Fruit fly (Drosophila melanogaster) whole organism, embryonic: ENCODE data around the gene CG3726.

ENCODE experiments used
- BtbVII ChIP-seq: fragments of 200-800 bp; sonication (Bioruptor generic); optimal IDR thresholded peaks from 3 replicates; lab custom pipeline; 2017; ENCODE audit warnings: missing biosample characterization, mild to moderate bottlenecking, missing genetic modification characterization
- Bteb2 ChIP-seq: fragments of 200-800 bp; sonication (Bioruptor generic); optimal IDR thresholded peaks from 2 replicates; lab custom pipeline; 2016; ENCODE audit warnings: missing biosample characterization, missing genetic modification characterization
- CG10209 ChIP-seq: fragments of 200-800 bp; sonication (Bioruptor generic); optimal IDR thresholded peaks from 3 replicates; lab custom pipeline; 2017; ENCODE audit warnings: missing biosample characterization, mild to moderate bottlenecking, missing genetic modification characterization, missing genetic modification reagents
- CG12391 ChIP-seq: fragments of 200-800 bp; sonication (Bioruptor generic); optimal IDR thresholded peaks from 3 replicates; lab custom pipeline; 2018; ENCODE audit warnings: missing biosample characterization, mild to moderate bottlenecking, missing genetic modification characterization, moderate library complexity
- CG14441 ChIP-seq: fragments of 200-800 bp; sonication (Bioruptor generic); IDR thresholded peaks from 2 replicates; pipeline ENCODE4 v1.3.6; 2022; ENCODE audit warnings: missing biosample characterization, missing genetic modification characterization
- CG14860 ChIP-seq: fragments of 200-800 bp; sonication (Bioruptor generic); IDR thresholded peaks from 3 replicates; pipeline ENCODE4 v1.3.6; 2022; ENCODE audit warnings: missing biosample characterization, missing genetic modification characterization; ENCODE audit not compliant: partially characterized antibody
- CG15011 ChIP-seq: fragments of 200-800 bp; sonication (Bioruptor generic); optimal IDR thresholded peaks from 3 replicates; lab custom pipeline; 2018; ENCODE audit warnings: missing biosample characterization, mild to moderate bottlenecking, missing genetic modification characterization
- CG17359 ChIP-seq: fragments of 200-800 bp; sonication (Bioruptor generic); optimal IDR thresholded peaks from 3 replicates; lab custom pipeline; 2018; ENCODE audit warnings: missing biosample characterization, mild to moderate bottlenecking, missing genetic modification characterization, moderate library complexity
- CG17829 ChIP-seq: fragments of 200-800 bp; optimal IDR thresholded peaks from 2 replicates; lab custom pipeline; 2019; ENCODE audit warnings: missing biosample characterization, mild to moderate bottlenecking, missing genetic modification characterization, moderate library complexity
- CG18011 ChIP-seq: fragments of 200-800 bp; sonication (Bioruptor generic); optimal IDR thresholded peaks from 2 replicates; lab custom pipeline; 2017; ENCODE audit warnings: missing biosample characterization, missing genetic modification characterization, mild to moderate bottlenecking, moderate library complexity, missing genotype
- CG31441 ChIP-seq: fragments of 200-800 bp; sonication (Bioruptor generic); IDR thresholded peaks from 2 replicates; pipeline ENCODE4 v1.3.6; 2022; ENCODE audit warnings: missing biosample characterization, missing genetic modification characterization
- CG32532 ChIP-seq: fragments of 200-800 bp; sonication (Bioruptor generic); IDR thresholded peaks from 2 replicates; pipeline ENCODE4 v1.3.6; 2022; ENCODE audit warnings: missing biosample characterization, missing genetic modification characterization
- CG32772 ChIP-seq: fragments of 200-800 bp; sonication (Bioruptor generic); IDR thresholded peaks from 2 replicates; pipeline ENCODE4 v1.3.6; 2022; ENCODE audit warnings: missing biosample characterization, missing genetic modification characterization
- CG34422 ChIP-seq: fragments of 200-800 bp; sonication (Bioruptor generic); IDR thresholded peaks from 3 replicates; pipeline ENCODE4 v1.3.6; 2022; ENCODE audit warnings: missing biosample characterization, missing genetic modification characterization
- CG4404 ChIP-seq: fragments of 200-800 bp; sonication (Bioruptor generic); IDR thresholded peaks from 2 replicates; pipeline ENCODE4 v1.3.6; 2022; ENCODE audit warnings: missing biosample characterization, missing genetic modification characterization
- CG6689 ChIP-seq: fragments of 200-800 bp; sonication (Bioruptor generic); IDR thresholded peaks from 2 replicates; pipeline ENCODE4 v1.3.6; 2022; ENCODE audit warnings: missing biosample characterization, missing genetic modification characterization
- CG7556 ChIP-seq: fragments of 200-800 bp; sonication (Bioruptor generic); optimal IDR thresholded peaks from 2 replicates; lab custom pipeline; 2017; ENCODE audit warnings: missing biosample characterization, mild to moderate bottlenecking, missing genetic modification characterization
- CG9797 ChIP-seq: fragments of 200-800 bp; sonication (Bioruptor generic); optimal IDR thresholded peaks from 3 replicates; lab custom pipeline; 2018; ENCODE audit warnings: missing biosample characterization, mild to moderate bottlenecking, missing genetic modification characterization
- D19B ChIP-seq: fragments of 200-800 bp; sonication (Bioruptor generic); optimal IDR thresholded peaks from 2 replicates; lab custom pipeline; 2017; ENCODE audit warnings: missing biosample characterization, mild to moderate bottlenecking, missing genetic modification characterization
- E2f2 ChIP-seq: fragments of 200-800 bp; sonication (Bioruptor generic); IDR thresholded peaks from 2 replicates; pipeline ENCODE4 v1.3.6; 2022; ENCODE audit warnings: missing biosample characterization, missing genetic modification characterization
- Ets65A ChIP-seq: fragments of 200-800 bp; sonication (Bioruptor generic); peaks from one replicate; lab custom pipeline; 2016; ENCODE audit warnings: missing biosample characterization, missing genetic modification characterization
- Ets97D ChIP-seq: fragments of 200-800 bp; sonication (Bioruptor generic); optimal IDR thresholded peaks from 3 replicates; lab custom pipeline; 2016; ENCODE audit warnings: missing biosample characterization, missing genetic modification characterization
- H15 ChIP-seq: fragments of 200-800 bp; sonication (Bioruptor generic); IDR thresholded peaks from 3 replicates; pipeline ENCODE4 v1.3.6; 2022; ENCODE audit warnings: missing biosample characterization, missing genetic modification characterization
- HLH3B ChIP-seq: fragments of 200-800 bp; sonication (Bioruptor generic); IDR thresholded peaks from 2 replicates; pipeline ENCODE4 v1.3.6; 2022; ENCODE audit warnings: missing biosample characterization, missing genetic modification characterization
- Hsf ChIP-seq: fragments of 200-800 bp; sonication (Bioruptor generic); optimal IDR thresholded peaks from 3 replicates; lab custom pipeline; 2016; ENCODE audit warnings: missing biosample characterization, missing genetic modification characterization
- NC2β ChIP-seq: fragments of 200-800 bp; sonication (Bioruptor generic); optimal IDR thresholded peaks from 2 replicates; lab custom pipeline; 2016; ENCODE audit warnings: missing biosample characterization, missing genetic modification characterization
- Optix ChIP-seq: fragments of 200-800 bp; sonication (Bioruptor generic); IDR thresholded peaks from 3 replicates; pipeline ENCODE4 v1.3.6; 2022; ENCODE audit warnings: missing biosample characterization, missing genetic modification characterization
- Scr ChIP-seq: fragments of 200-800 bp; sonication (Bioruptor generic); IDR thresholded peaks from 2 replicates; pipeline ENCODE4 v1.3.6; 2022; ENCODE audit warnings: missing biosample characterization, missing genetic modification characterization; ENCODE audit not compliant: partially characterized antibody
- ato ChIP-seq: fragments of 200-800 bp; sonication (Bioruptor generic); IDR thresholded peaks from 2 replicates; pipeline ENCODE4 v1.3.6; 2022; ENCODE audit warnings: missing biosample characterization, missing genetic modification characterization; ENCODE audit not compliant: partially characterized antibody
- chinmo ChIP-seq: fragments of 200-800 bp; sonication (Bioruptor generic); IDR thresholded peaks from 4 replicates; pipeline ENCODE4 v1.3.6; 2022; ENCODE audit warnings: missing biosample characterization, missing genetic modification characterization; ENCODE audit not compliant: partially characterized antibody
- chn ChIP-seq: fragments of 200-800 bp; sonication (Bioruptor generic); optimal IDR thresholded peaks from 2 replicates; lab custom pipeline; 2016; ENCODE audit warnings: missing biosample characterization, missing genetic modification characterization
- dpn ChIP-seq, 2 experiments: fragments of 200-800 bp; sonication (Bioruptor generic); optimal IDR thresholded peaks; 3 replicates each; lab custom pipeline; 2016; ENCODE audit warnings: missing biosample characterization in 2 of 2, missing genetic modification characterization in 2 of 2
- en ChIP-seq: fragments of 200-800 bp; sonication (Bioruptor generic); optimal IDR thresholded peaks from 2 replicates; lab custom pipeline; 2016; ENCODE audit warnings: missing biosample characterization, missing genetic modification characterization
- hkb ChIP-seq, 2 experiments: fragments of 200-800 bp in 1 of 2; fragments of >200 bp in 1 of 2; sonication (Bioruptor generic) in 1 of 2; IDR thresholded peaks in 1 of 2; optimal IDR thresholded peaks in 1 of 2; 2 replicates each; pipeline versions ENCODE4 v1.3.6 to Lab custom; 2017 to 2022; ENCODE audit warnings: missing biosample characterization in 1 of 2, missing genetic modification characterization in 1 of 2
- inv ChIP-seq: fragments of 200-800 bp; sonication (Bioruptor generic); IDR thresholded peaks from 2 replicates; pipeline ENCODE4 v1.3.6; 2022; ENCODE audit warnings: missing biosample characterization, missing genetic modification characterization; ENCODE audit not compliant: partially characterized antibody
- maf-S ChIP-seq: fragments of 200-800 bp; sonication (Bioruptor generic); optimal IDR thresholded peaks from 2 replicates; lab custom pipeline; 2016; ENCODE audit warnings: missing biosample characterization, missing genetic modification characterization
- mam ChIP-seq: fragments of 200-800 bp; sonication (Bioruptor generic); optimal IDR thresholded peaks from 3 replicates; lab custom pipeline; 2016; ENCODE audit warnings: missing biosample characterization, missing genetic modification characterization
- nerfin-1 ChIP-seq: fragments of 200-800 bp; sonication (Bioruptor generic); optimal IDR thresholded peaks from 3 replicates; lab custom pipeline; 2019; ENCODE audit warnings: missing biosample characterization, mild to moderate bottlenecking, missing genetic modification characterization, moderate library complexity
- pan ChIP-seq, 4 experiments: fragments of >200 bp in 3 of 4; fragments of 200-800 bp in 1 of 4; sonication (Bioruptor generic) in 1 of 4; optimal IDR thresholded peaks in 3 of 4; IDR thresholded peaks in 1 of 4; 2 replicates each; pipeline versions ENCODE4 v1.3.6 to Lab custom; 2017 to 2022; ENCODE audit warnings: missing biosample characterization in 2 of 4, missing genetic modification characterization in 2 of 4, mixed read lengths in 1 of 4
- ranshi ChIP-seq: fragments of 200-800 bp; sonication (Bioruptor generic); IDR thresholded peaks from 2 replicates; pipeline ENCODE4 v1.3.6; 2022; ENCODE audit warnings: missing biosample characterization, missing genetic modification characterization
- scrt ChIP-seq: fragments of 200-800 bp; sonication (Bioruptor generic); optimal IDR thresholded peaks from 2 replicates; lab custom pipeline; 2018; ENCODE audit warnings: missing biosample characterization, mild to moderate bottlenecking, missing genetic modification characterization, moderate library complexity
- tin ChIP-seq: fragments of 200-800 bp; sonication (Bioruptor generic); optimal IDR thresholded peaks from 3 replicates; lab custom pipeline; 2016; ENCODE audit warnings: missing biosample characterization, missing genetic modification characterization
- tll ChIP-seq, 2 experiments: fragments of 200-800 bp in 1 of 2; fragments of >200 bp in 1 of 2; sonication (Bioruptor generic) in 1 of 2; optimal IDR thresholded peaks; 2 replicates each; lab custom pipeline; 2017 to 2019; ENCODE audit warnings: missing biosample characterization in 2 of 2, missing genetic modification characterization in 2 of 2, mild to moderate bottlenecking in 1 of 2, moderate library complexity in 1 of 2
- trh ChIP-seq: fragments of 200-800 bp; sonication (Bioruptor generic); optimal IDR thresholded peaks from 2 replicates; lab custom pipeline; 2016; ENCODE audit warnings: missing biosample characterization, missing genetic modification characterization
- tup ChIP-seq: fragments of 200-800 bp; sonication (Bioruptor generic); optimal IDR thresholded peaks from 2 replicates; lab custom pipeline; 2016; ENCODE audit warnings: missing biosample characterization, mild to moderate bottlenecking, missing genetic modification characterization, moderate library complexity
- zen ChIP-seq: fragments of 200-800 bp; sonication (Bioruptor generic); optimal IDR thresholded peaks from 3 replicates; lab custom pipeline; 2018; ENCODE audit warnings: missing biosample characterization, mild to moderate bottlenecking, missing genetic modification characterization, moderate library complexity

The CG3726 gene

DNA sequence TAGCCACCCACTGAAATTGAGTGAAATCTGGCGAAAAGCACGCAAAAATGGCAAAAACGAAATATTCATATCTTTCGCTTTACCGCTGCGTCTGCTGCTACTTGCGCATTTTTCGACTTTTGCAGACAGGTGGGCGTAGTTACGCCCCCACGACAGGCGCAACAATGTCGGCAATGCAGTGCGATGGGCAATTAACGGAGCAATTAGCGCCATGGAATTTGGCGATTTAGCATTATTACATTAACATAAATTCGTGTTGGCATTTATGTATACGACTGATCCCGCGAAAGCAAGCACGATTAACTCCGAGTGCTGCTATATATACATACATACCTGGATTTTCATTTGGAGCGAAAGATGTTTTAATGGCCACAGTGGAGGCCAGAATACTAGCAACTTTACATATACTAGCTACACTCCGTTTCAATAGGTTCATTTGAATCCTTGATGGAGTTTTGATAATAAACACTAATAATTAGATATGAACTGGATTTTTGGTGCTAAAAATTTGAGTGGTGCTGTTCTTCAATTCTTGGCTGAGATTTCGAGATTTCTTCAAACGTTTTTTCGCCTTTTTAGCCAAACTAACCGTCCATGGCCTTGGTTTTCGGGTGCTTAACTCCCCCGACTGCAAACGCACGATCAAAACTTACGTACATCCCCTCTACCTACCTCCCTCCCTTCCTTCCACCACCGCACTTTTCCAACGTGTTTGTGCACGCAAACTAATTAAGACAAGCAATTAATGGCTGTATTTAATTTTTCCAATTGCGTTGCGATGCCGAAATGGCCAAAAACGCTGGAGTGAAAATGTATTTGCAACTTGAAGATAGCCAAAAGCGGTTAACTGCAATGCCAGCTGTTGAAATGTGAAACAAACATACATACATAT lies 19.8 kb upstream of the CG3726 start (continued):
- TF ChIP-seq CG31441 (GFP tag; lab: Robert Waterston, UW) = 0 out of 2 replicates have a peak, but pooled peaks have one; percentile 15
- TF ChIP-seq Ets97D = no peak
- TF ChIP-seq ranshi (GFP tag; lab: Robert Waterston, UW) = 0 out of 2 replicates have a peak, but pooled peaks have one; percentile 40
- TF ChIP-seq CG6689 = peak; percentile 42
- no peak for TF ChIP-seq scrt (GFP tag; lab: Kevin White, UChicago)
- no peak for TF ChIP-seq CG14860
- peak; percentile 6 for TF ChIP-seq BtbVII (GFP tag; lab: Kevin White, UChicago)
- no peak for TF ChIP-seq chn (GFP tag; lab: Kevin White, UChicago)
- TF ChIP-seq CG4404 (GFP tag; lab: Robert Waterston, UW) = no peak
- no peak for TF ChIP-seq inv (GFP tag; lab: Robert Waterston, UW)
- TF ChIP-seq CG12391 (tag; lab: Kevin White, UChicago) = peak; percentile 41
- no peak for TF ChIP-seq trh (GFP tag; lab: Kevin White, UChicago)
- TF ChIP-seq Hsf (GFP tag; lab: Kevin White, UChicago) = peak; percentile 35
- TF ChIP-seq CG15011 (GFP tag; lab: Kevin White, UChicago) = no peak
- TF ChIP-seq tll (GFP tag; optimal IDR thresholded peaks at IDR 0.05; lab: Kevin White, UChicago) = no peak
- no peak; the same call in 2 of the 3 replicates for TF ChIP-seq CG34422 (GFP tag; lab: Robert Waterston, UW)
- no peak for TF ChIP-seq CG9797 (GFP tag; lab: Kevin White, UChicago)
- peak; percentile 17 for TF ChIP-seq Bteb2 (GFP tag; lab: Kevin White, UChicago)
- no peak for TF ChIP-seq CG18011
- TF ChIP-seq D19B = no peak
- TF ChIP-seq CG32532 (GFP tag; lab: Robert Waterston, UW) = peak; percentile 13; the same call in 1 of the 2 replicates
- no peak for TF ChIP-seq maf-S (GFP tag; lab: Kevin White, UChicago)
- TF ChIP-seq zen (tag; lab: Kevin White, UChicago) = peak; percentile 13
- TF ChIP-seq H15 (GFP tag; lab: Robert Waterston, UW) = no peak
- TF ChIP-seq HLH3B (GFP tag; lab: Robert Waterston, UW) = peak; percentile 51; the same call in 1 of the 2 replicates
- TF ChIP-seq hkb (optimal IDR thresholded peaks at IDR 0.05; lab: Kevin White, UChicago) = no peak
- TF ChIP-seq hkb (GFP tag; IDR thresholded peaks at IDR 0.05; lab: Robert Waterston, UW) = peak; percentile 28; the same call in 1 of the 2 replicates
- TF ChIP-seq CG10209 (GFP tag; lab: Kevin White, UChicago) = no peak
- no peak for TF ChIP-seq CG17829 (tag; lab: Kevin White, UChicago)
- TF ChIP-seq mam (GFP tag; lab: Kevin White, UChicago) = peak; percentile 8
- TF ChIP-seq tup (GFP tag; lab: Kevin White, UChicago) = no peak
- no peak for TF ChIP-seq chinmo (GFP tag; lab: Robert Waterston, UW)
- no peak for TF ChIP-seq nerfin-1
- peak in 1 of 2 experiments; percentile 39 for TF ChIP-seq dpn (GFP tag; optimal IDR thresholded peaks at IDR 0.05; lab: Kevin White, UChicago)
- TF ChIP-seq E2f2 (GFP tag; lab: Robert Waterston, UW) = 0 out of 2 replicates have a peak, but pooled peaks have one; percentile 14
- no peak for TF ChIP-seq ato (GFP tag; lab: Robert Waterston, UW)
- no peak for TF ChIP-seq pan (optimal IDR thresholded peaks at IDR 0.05; lab: Kevin White, UChicago)
- peak in 1 of 2 experiments; percentile 46 for TF ChIP-seq pan (GFP tag; optimal IDR thresholded peaks at IDR 0.05 in 1 of 2, IDR thresholded peaks at IDR 0.05 in 1 of 2)
- TF ChIP-seq Optix (GFP tag; lab: Robert Waterston, UW) = 0 out of 3 replicates have a peak, but pooled peaks have one; percentile 37
- TF ChIP-seq CG32772 (GFP tag; lab: Robert Waterston, UW) = peak; percentile 27; the same call in 1 of the 2 replicates
- peak; percentile 75 for TF ChIP-seq Ets65A
- TF ChIP-seq tin (GFP tag; lab: Kevin White, UChicago) = no peak
- TF ChIP-seq CG14441 (GFP tag; lab: Robert Waterston, UW) = 0 out of 2 replicates have a peak, but pooled peaks have one; percentile 33
- no peak for TF ChIP-seq CG7556 (GFP tag; lab: Kevin White, UChicago)
- no peak for TF ChIP-seq en (GFP tag; lab: Kevin White, UChicago)
- TF ChIP-seq NC2β (GFP tag; lab: Kevin White, UChicago) = no peak
- peak; percentile 31 for TF ChIP-seq CG17359 (tag; lab: Kevin White, UChicago)
- no peak for TF ChIP-seq Scr (GFP tag; lab: Robert Waterston, UW)
